Fruit fly (Drosophila melanogaster) whole organism, embryonic: ENCODE measurements around the gene Jhbp16.

Source experiments
- Abd-B ChIP-seq: fragments of 200-800 bp; sonication (Bioruptor generic); optimal IDR thresholded peaks from 2 replicates; lab custom pipeline; 2018; ENCODE audit warnings: missing biosample characterization, mild to moderate bottlenecking, missing genetic modification characterization, moderate library complexity
- Ada2b ChIP-seq: fragments of 200-800 bp; sonication (Bioruptor generic); IDR thresholded peaks from 2 replicates; pipeline ENCODE4 v1.3.6; 2022; ENCODE audit warnings: missing biosample characterization, missing genetic modification characterization
- Aef1 ChIP-seq: fragments of 200-800 bp; sonication (Bioruptor generic); IDR thresholded peaks from 3 replicates; pipeline ENCODE4 v1.3.6; 2022; ENCODE audit warnings: missing biosample characterization, missing genetic modification characterization
- Antp ChIP-seq: fragments of 200-800 bp; sonication (Bioruptor generic); optimal IDR thresholded peaks from 3 replicates; lab custom pipeline; 2016; ENCODE audit warnings: missing biosample characterization, missing genetic modification characterization
- B-H2 ChIP-seq: fragments of 200-800 bp; sonication (Bioruptor generic); optimal IDR thresholded peaks from 2 replicates; lab custom pipeline; 2018; ENCODE audit warnings: missing biosample characterization, mild to moderate bottlenecking, missing genetic modification characterization
- CG12155 ChIP-seq: fragments of 200-800 bp; sonication (Bioruptor generic); optimal IDR thresholded peaks from 3 replicates; lab custom pipeline; 2016; ENCODE audit warnings: missing biosample characterization, missing genetic modification characterization
- CG15601 ChIP-seq: fragments of 200-800 bp; sonication (Bioruptor generic); optimal IDR thresholded peaks from 3 replicates; lab custom pipeline; 2019; ENCODE audit warnings: missing biosample characterization, mild to moderate bottlenecking, missing genetic modification characterization, moderate library complexity
- CG16863 ChIP-seq: fragments of 200-800 bp; sonication (Bioruptor generic); optimal IDR thresholded peaks from 3 replicates; lab custom pipeline; 2016; ENCODE audit warnings: missing biosample characterization, missing genetic modification characterization
- CG18764 ChIP-seq: fragments of 200-800 bp; sonication (Bioruptor generic); optimal IDR thresholded peaks from 3 replicates; lab custom pipeline; 2016; ENCODE audit warnings: missing biosample characterization, missing genetic modification characterization
- CG2678 ChIP-seq: fragments of 200-800 bp; sonication (Bioruptor generic); optimal IDR thresholded peaks from 3 replicates; lab custom pipeline; 2019; ENCODE audit warnings: missing biosample characterization, mild to moderate bottlenecking, missing genetic modification characterization, moderate library complexity
- CG2712 ChIP-seq: fragments of 200-800 bp; optimal IDR thresholded peaks from 3 replicates; lab custom pipeline; 2019; ENCODE audit warnings: missing biosample characterization, mild to moderate bottlenecking, missing genetic modification characterization, moderate library complexity
- CG31441 ChIP-seq: fragments of 200-800 bp; sonication (Bioruptor generic); IDR thresholded peaks from 2 replicates; pipeline ENCODE4 v1.3.6; 2022; ENCODE audit warnings: missing biosample characterization, missing genetic modification characterization
- CG3838 ChIP-seq: fragments of 200-800 bp; sonication (Bioruptor generic); optimal IDR thresholded peaks from 3 replicates; lab custom pipeline; 2016; ENCODE audit warnings: missing biosample characterization, missing genetic modification characterization
- CG4360 ChIP-seq: fragments of 200-800 bp; sonication (Bioruptor generic); IDR thresholded peaks from 2 replicates; pipeline ENCODE4 v1.3.6; 2022; ENCODE audit warnings: missing biosample characterization, missing genetic modification characterization
- CG7556 ChIP-seq: fragments of 200-800 bp; sonication (Bioruptor generic); optimal IDR thresholded peaks from 2 replicates; lab custom pipeline; 2017; ENCODE audit warnings: missing biosample characterization, mild to moderate bottlenecking, missing genetic modification characterization
- CG7745 ChIP-seq: fragments of 200-800 bp; sonication (Bioruptor generic); optimal IDR thresholded peaks from 2 replicates; lab custom pipeline; 2018; ENCODE audit warnings: missing biosample characterization, mild to moderate bottlenecking, missing genetic modification characterization, moderate library complexity
- CG8089 ChIP-seq: fragments of 200-800 bp; sonication (Bioruptor generic); optimal IDR thresholded peaks from 3 replicates; lab custom pipeline; 2016; ENCODE audit warnings: missing biosample characterization, missing genetic modification characterization
- CG8478 ChIP-seq: fragments of >200 bp; optimal IDR thresholded peaks from 2 replicates; lab custom pipeline; 2018
- CG9727 ChIP-seq: fragments of 200-800 bp; sonication (Bioruptor generic); optimal IDR thresholded peaks from 3 replicates; lab custom pipeline; 2017; ENCODE audit warnings: missing biosample characterization, mild to moderate bottlenecking, missing genetic modification characterization
- Camta ChIP-seq: fragments of 200-800 bp; sonication (Bioruptor generic); optimal IDR thresholded peaks from 2 replicates; lab custom pipeline; 2016; ENCODE audit warnings: missing biosample characterization, missing genetic modification characterization
- D19A ChIP-seq: fragments of 200-800 bp; optimal IDR thresholded peaks from 3 replicates; lab custom pipeline; 2019; ENCODE audit warnings: missing biosample characterization, mild to moderate bottlenecking, missing genetic modification characterization, moderate library complexity
- Dbx ChIP-seq: fragments of 200-800 bp; sonication (Bioruptor generic); IDR thresholded peaks from 3 replicates; pipeline ENCODE4 v1.3.6; 2022; ENCODE audit warnings: missing biosample characterization, missing genetic modification characterization
- Hr51 ChIP-seq, 2 experiments: fragments of 200-800 bp; sonication (Bioruptor generic); optimal IDR thresholded peaks; 2 replicates in 1 of 2; 3 replicates in 1 of 2; lab custom pipeline; 2016 to 2018; ENCODE audit warnings: missing biosample characterization in 2 of 2, missing genetic modification characterization in 2 of 2, mild to moderate bottlenecking in 1 of 2, moderate library complexity in 1 of 2
- MESR4 ChIP-seq: fragments of 200-800 bp; sonication (Bioruptor generic); optimal IDR thresholded peaks from 2 replicates; lab custom pipeline; 2018; ENCODE audit warnings: missing biosample characterization, mild to moderate bottlenecking, missing genetic modification characterization, moderate library complexity
- NC2β ChIP-seq: fragments of 200-800 bp; sonication (Bioruptor generic); optimal IDR thresholded peaks from 2 replicates; lab custom pipeline; 2016; ENCODE audit warnings: missing biosample characterization, missing genetic modification characterization
- Nf-YB ChIP-seq: fragments of 200-800 bp; sonication (Bioruptor generic); optimal IDR thresholded peaks from 3 replicates; lab custom pipeline; 2019; ENCODE audit warnings: missing biosample characterization, mild to moderate bottlenecking, missing genetic modification characterization, moderate library complexity
- Ravus ChIP-seq: fragments of 200-800 bp; sonication (Bioruptor generic); IDR thresholded peaks from 2 replicates; pipeline ENCODE4 v1.3.6; 2022; ENCODE audit warnings: missing biosample characterization, missing genetic modification characterization
- Sox102F ChIP-seq: fragments of 200-800 bp; sonication (Bioruptor generic); optimal IDR thresholded peaks from 2 replicates; lab custom pipeline; 2018; ENCODE audit warnings: missing biosample characterization, mild to moderate bottlenecking, missing genetic modification characterization, moderate library complexity
- Spps ChIP-seq: fragments of 200-800 bp; sonication (Bioruptor generic); optimal IDR thresholded peaks from 2 replicates; lab custom pipeline; 2018; ENCODE audit warnings: missing biosample characterization, mild to moderate bottlenecking, missing genetic modification characterization
- YL-1 ChIP-seq: fragments of 200-800 bp; sonication (Bioruptor generic); optimal IDR thresholded peaks from 3 replicates; lab custom pipeline; 2017; ENCODE audit warnings: missing biosample characterization, mild to moderate bottlenecking, missing genetic modification characterization
- ara ChIP-seq: fragments of 200-800 bp; sonication (Bioruptor generic); IDR thresholded peaks from 2 replicates; pipeline ENCODE4 v1.3.6; 2022; ENCODE audit warnings: missing biosample characterization, missing genetic modification characterization
- az2 ChIP-seq: fragments of 200-800 bp; sonication (Bioruptor generic); optimal IDR thresholded peaks from 3 replicates; lab custom pipeline; 2016; ENCODE audit warnings: missing biosample characterization, missing genetic modification characterization
- corto ChIP-seq: fragments of 200-800 bp; sonication (Bioruptor generic); optimal IDR thresholded peaks from 2 replicates; lab custom pipeline; 2016; ENCODE audit warnings: missing biosample characterization, mild to moderate bottlenecking, missing genetic modification characterization, moderate library complexity
- dmrt99B ChIP-seq: fragments of 200-800 bp; sonication (Bioruptor generic); optimal IDR thresholded peaks from 2 replicates; lab custom pipeline; 2018; ENCODE audit warnings: missing biosample characterization, mild to moderate bottlenecking, missing genetic modification characterization, moderate library complexity
- dpn ChIP-seq, 2 experiments: fragments of 200-800 bp; sonication (Bioruptor generic); optimal IDR thresholded peaks; 3 replicates each; lab custom pipeline; 2016; ENCODE audit warnings: missing biosample characterization in 2 of 2, missing genetic modification characterization in 2 of 2
- gcm ChIP-seq: fragments of 200-800 bp; sonication (Bioruptor generic); optimal IDR thresholded peaks from 2 replicates; lab custom pipeline; 2019; ENCODE audit warnings: missing biosample characterization, mild to moderate bottlenecking, missing genetic modification characterization, moderate library complexity
- hth ChIP-seq: fragments of >200 bp; optimal IDR thresholded peaks from 2 replicates; lab custom pipeline; 2017; ENCODE audit warnings: inconsistent platforms
- jumu ChIP-seq: fragments of 200-800 bp; sonication (Bioruptor generic); optimal IDR thresholded peaks from 3 replicates; lab custom pipeline; 2016; ENCODE audit warnings: missing biosample characterization, missing genetic modification characterization
- ken ChIP-seq: fragments of 200-800 bp; sonication (Bioruptor generic); IDR thresholded peaks from 3 replicates; pipeline ENCODE4 v1.3.6; 2022; ENCODE audit warnings: missing biosample characterization, missing genetic modification characterization
- mam ChIP-seq: fragments of 200-800 bp; sonication (Bioruptor generic); optimal IDR thresholded peaks from 3 replicates; lab custom pipeline; 2016; ENCODE audit warnings: missing biosample characterization, missing genetic modification characterization
- nom ChIP-seq: fragments of 200-800 bp; sonication (Bioruptor generic); optimal IDR thresholded peaks from 2 replicates; lab custom pipeline; 2017; ENCODE audit warnings: missing biosample characterization, missing genetic modification characterization, mild to moderate bottlenecking, moderate library complexity, missing genetic modification reagents
- pho ChIP-seq: fragments of 200-800 bp; sonication (Bioruptor generic); optimal IDR thresholded peaks from 2 replicates; lab custom pipeline; 2016; ENCODE audit warnings: missing biosample characterization, missing genetic modification characterization
- prd ChIP-seq, 3 experiments: fragments of >200 bp in 2 of 3; fragments of 200-800 bp in 1 of 3; sonication (Bioruptor generic) in 1 of 3; optimal IDR thresholded peaks in 2 of 3; IDR thresholded peaks in 1 of 3; 2 replicates in 2 of 3; 3 replicates in 1 of 3; pipeline versions ENCODE4 v1.3.6 to Lab custom; 2017 to 2022; ENCODE audit warnings: missing biosample characterization in 1 of 3, missing genetic modification characterization in 1 of 3
- sens-2 ChIP-seq: fragments of 200-800 bp; sonication (Bioruptor generic); IDR thresholded peaks from 2 replicates; pipeline ENCODE4 v1.3.6; 2022; ENCODE audit warnings: missing biosample characterization, missing genetic modification characterization
- sr ChIP-seq: fragments of 200-800 bp; sonication (Bioruptor generic); IDR thresholded peaks from 3 replicates; pipeline ENCODE4 v1.3.6; 2022; ENCODE audit warnings: missing biosample characterization, missing genetic modification characterization
- sug ChIP-seq: fragments of 200-800 bp; optimal IDR thresholded peaks from 2 replicates; lab custom pipeline; 2019; ENCODE audit warnings: missing biosample characterization, mild to moderate bottlenecking, missing genetic modification characterization, moderate library complexity
- tap ChIP-seq: fragments of 200-800 bp; optimal IDR thresholded peaks from 3 replicates; lab custom pipeline; 2019; ENCODE audit warnings: missing biosample characterization, mild to moderate bottlenecking, missing genetic modification characterization, moderate library complexity
- tio ChIP-seq: fragments of 200-800 bp; sonication (Bioruptor generic); optimal IDR thresholded peaks from 2 replicates; lab custom pipeline; 2017; ENCODE audit warnings: missing biosample characterization, missing genetic modification characterization, inconsistent platforms
- trem ChIP-seq: fragments of 200-800 bp; optimal IDR thresholded peaks from 3 replicates; lab custom pipeline; 2019; ENCODE audit warnings: missing biosample characterization, mild to moderate bottlenecking, missing genetic modification characterization, moderate library complexity
- zen ChIP-seq: fragments of 200-800 bp; sonication (Bioruptor generic); optimal IDR thresholded peaks from 3 replicates; lab custom pipeline; 2018; ENCODE audit warnings: missing biosample characterization, mild to moderate bottlenecking, missing genetic modification characterization, moderate library complexity

Jhbp16 gene

dm6 chr3R:21641517-21642137 is 22.6 kb upstream of the Jhbp16 start:
- peak; percentile 44 for TF ChIP-seq CG16863 (GFP tag; lab: Kevin White, UChicago)
- TF ChIP-seq CG12155 (GFP tag; lab: Kevin White, UChicago): peak; percentile 54
- peak; percentile 24 for TF ChIP-seq CG8089 (GFP tag; lab: Kevin White, UChicago)
- peak; percentile 57 for TF ChIP-seq corto (GFP tag; lab: Kevin White, UChicago)
- TF ChIP-seq Hr51 (GFP tag; optimal IDR thresholded peaks at IDR 0.05; lab: Kevin White, UChicago): peak; percentile 20 to 34
- TF ChIP-seq az2 (GFP tag; lab: Kevin White, UChicago): peak; percentile 56
- TF ChIP-seq sug (tag; lab: Kevin White, UChicago): no peak
- no peak for TF ChIP-seq Aef1 (GFP tag; lab: Robert Waterston, UW)
- TF ChIP-seq Nf-YB (GFP tag; lab: Kevin White, UChicago): peak; percentile 61
- TF ChIP-seq sr (GFP tag; lab: Robert Waterston, UW): no peak
- no peak for TF ChIP-seq Dbx (GFP tag; lab: Robert Waterston, UW)
- peak; percentile 70 for TF ChIP-seq D19A (tag; lab: Kevin White, UChicago)
- TF ChIP-seq CG4360 (GFP tag; lab: Robert Waterston, UW): peak; percentile 29; the same call in 1 of the 2 replicates
- peak; percentile 8 for TF ChIP-seq jumu (GFP tag; lab: Kevin White, UChicago)
- TF ChIP-seq CG31441 (GFP tag; lab: Robert Waterston, UW): peak; percentile 78
- peak; percentile 93 for TF ChIP-seq CG9727 (GFP tag; lab: Kevin White, UChicago)
- no peak for TF ChIP-seq Ada2b (GFP tag; lab: Robert Waterston, UW)
- TF ChIP-seq YL-1: no peak
- TF ChIP-seq Abd-B (GFP tag; lab: Kevin White, UChicago): peak; percentile 41
- TF ChIP-seq NC2β (GFP tag; lab: Kevin White, UChicago): peak; percentile 54
- TF ChIP-seq dpn (GFP tag; optimal IDR thresholded peaks at IDR 0.05; lab: Kevin White, UChicago): peak in 1 of 2 experiments; percentile 42
- peak; percentile 44 for TF ChIP-seq Camta
- TF ChIP-seq tap (tag; lab: Kevin White, UChicago): peak; percentile 40
- peak; percentile 17 for TF ChIP-seq CG7745 (tag; lab: Kevin White, UChicago)
- TF ChIP-seq hth (lab: Kevin White, UChicago): no peak
- peak; percentile 81 for TF ChIP-seq Spps
- peak; percentile 76 for TF ChIP-seq CG7556
- TF ChIP-seq nom (GFP tag; lab: Kevin White, UChicago): peak; percentile 87
- TF ChIP-seq mam (GFP tag; lab: Kevin White, UChicago): peak; percentile 1
- peak; percentile 68 for TF ChIP-seq ara (GFP tag; lab: Robert Waterston, UW)
- no peak for TF ChIP-seq Ravus
- peak; percentile 71 for TF ChIP-seq CG15601
- TF ChIP-seq sens-2 (GFP tag; lab: Robert Waterston, UW): 0 out of 2 replicates have a peak, but pooled peaks have one; percentile 31
- TF ChIP-seq pho (GFP tag; lab: Kevin White, UChicago): no peak
- peak; percentile 16 for TF ChIP-seq Antp (GFP tag; lab: Kevin White, UChicago)
- TF ChIP-seq CG18764: peak; percentile 16
- peak; percentile 93 for TF ChIP-seq CG2712 (tag; lab: Kevin White, UChicago)
- peak; percentile 67 for TF ChIP-seq tio (GFP tag; lab: Kevin White, UChicago)
- no peak for TF ChIP-seq B-H2 (GFP tag; lab: Kevin White, UChicago)
- peak; percentile 46 for TF ChIP-seq dmrt99B (tag; lab: Kevin White, UChicago)
- TF ChIP-seq trem (tag; lab: Kevin White, UChicago): peak; percentile 89
- TF ChIP-seq CG8478 (lab: Kevin White, UChicago): no peak
- TF ChIP-seq CG3838: no peak
- TF ChIP-seq gcm (GFP tag; lab: Kevin White, UChicago): peak; percentile 75
- TF ChIP-seq ken (GFP tag; lab: Robert Waterston, UW): no peak
- no peak for TF ChIP-seq MESR4 (GFP tag; lab: Kevin White, UChicago)
- peak; percentile 9 for TF ChIP-seq Sox102F
- TF ChIP-seq zen: peak; percentile 98
- TF ChIP-seq prd (optimal IDR thresholded peaks at IDR 0.05; lab: Kevin White, UChicago): no peak
- peak; percentile 85 for TF ChIP-seq prd (GFP tag; IDR thresholded peaks at IDR 0.05; lab: Robert Waterston, UW)
- TF ChIP-seq CG2678 (tag; lab: Kevin White, UChicago): peak; percentile 60
